Worm (Caenorhabditis elegans) whole organism, mixed stage, embryonic: ENCODE data around the gene trpp-3.

Experiments used
- lin-32 ChIP-seq: fragments of 200-800 bp; sonication (Bioruptor generic); optimal IDR thresholded peaks from 2 replicates; lab custom pipeline; 2018; ENCODE audit warnings: mild to moderate bottlenecking, missing genetic modification characterization, missing compliant biosample characterization
- nhr-12 ChIP-seq: fragments of 150-350 bp; optimal IDR thresholded peaks from 2 replicates; lab custom pipeline; 2014; ENCODE audit warnings: missing biosample characterization, missing genetic modification characterization
- nhr-237 ChIP-seq: fragments of 150-350 bp; optimal IDR thresholded peaks from 2 replicates; lab custom pipeline; 2014; ENCODE audit warnings: missing biosample characterization, missing genetic modification characterization
- nhr-28 ChIP-seq: fragments of 150-350 bp; optimal IDR thresholded peaks from 2 replicates; lab custom pipeline; 2014; ENCODE audit warnings: missing biosample characterization, missing genetic modification characterization
- nhr-76 ChIP-seq: sonication (generic microtip); optimal IDR thresholded peaks from 2 replicates; lab custom pipeline; 2017; ENCODE audit warnings: missing biosample characterization, missing genetic modification characterization
- zip-8 ChIP-seq: fragments of 150-350 bp; optimal IDR thresholded peaks from 2 replicates; lab custom pipeline; 2014; ENCODE audit warnings: missing biosample characterization, missing genetic modification characterization

DNA sequence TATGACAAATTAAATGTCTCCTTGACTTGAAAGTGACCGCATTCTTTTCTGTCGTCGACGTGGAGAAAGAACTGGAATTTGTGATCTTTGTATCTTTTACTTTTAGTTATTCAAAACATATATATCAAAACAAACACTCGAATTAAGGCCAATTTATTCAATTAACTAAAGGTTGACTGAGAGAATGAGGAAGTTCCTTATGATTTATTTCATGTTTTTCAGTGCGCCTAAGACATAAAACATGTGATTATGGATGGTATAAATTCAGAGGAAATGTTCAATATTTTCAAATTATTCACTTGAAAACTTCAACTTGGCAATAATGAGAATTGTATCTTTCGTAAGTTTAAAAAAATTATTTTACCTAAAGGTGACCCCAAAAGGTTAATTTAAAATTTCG, 11.8 kb upstream of the trpp-3 start, which contains the start of gene F55H2.8:
- TF ChIP-seq zip-8 (tag; lab: Kevin White, UChicago): no peak
- TF ChIP-seq nhr-28 (tag; lab: Kevin White, UChicago): no peak
- no peak for TF ChIP-seq nhr-237 (tag; lab: Kevin White, UChicago)
- TF ChIP-seq nhr-76 (tag; lab: Kevin White, UChicago): no peak
- TF ChIP-seq lin-32 (GFP tag; lab: Kevin White, UChicago): no peak
- TF ChIP-seq nhr-12: no peak
